Fruit fly (Drosophila melanogaster): Measurements from ENCODE around the gene nesd.

The nesd gene

DNA sequence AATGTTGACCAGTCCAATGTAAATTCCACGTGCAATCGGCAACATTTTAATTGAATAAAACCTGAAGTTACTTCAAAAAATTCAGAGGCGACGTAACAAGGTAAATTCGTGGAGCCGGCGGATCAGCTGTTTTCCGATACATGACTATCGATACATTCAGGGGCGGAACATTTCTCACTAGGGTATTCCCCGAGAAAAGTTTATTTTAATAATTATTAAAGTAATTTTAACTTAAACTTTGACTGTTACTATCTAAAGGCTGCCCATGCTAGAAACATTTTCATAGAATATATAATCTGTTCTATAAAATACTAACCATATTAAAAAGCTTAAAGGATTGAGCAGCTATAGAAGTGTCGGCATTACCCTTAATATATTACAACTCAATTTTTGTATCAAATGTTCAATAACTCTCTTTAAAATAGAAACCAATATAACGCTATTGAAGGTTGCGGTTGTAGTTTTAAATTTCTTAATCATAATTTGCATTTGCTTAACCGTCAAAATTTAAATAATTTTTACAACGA, 3.4 kb downstream of the nesd start, which contains the start of the genes mRpS18B and Kua:
Gene mRpS18B (minus strand): TSS at position 149 of the 527 bp plus-strand sequence.
Gene Kua (plus strand): TSS at position 477 of the 527 bp plus-strand sequence.
- TF ChIP-seq pan (optimal IDR thresholded peaks at IDR 0.05): no peak
- no peak for TF ChIP-seq Dll (optimal IDR thresholded peaks at IDR 0.05)
- TF ChIP-seq EcR (GFP tag; optimal IDR thresholded peaks at IDR 0.05): no peak
- TF ChIP-seq psq (optimal IDR thresholded peaks at IDR 0.05): no peak
- TF ChIP-seq CG8478 (optimal IDR thresholded peaks at IDR 0.05): no peak

DNA sequence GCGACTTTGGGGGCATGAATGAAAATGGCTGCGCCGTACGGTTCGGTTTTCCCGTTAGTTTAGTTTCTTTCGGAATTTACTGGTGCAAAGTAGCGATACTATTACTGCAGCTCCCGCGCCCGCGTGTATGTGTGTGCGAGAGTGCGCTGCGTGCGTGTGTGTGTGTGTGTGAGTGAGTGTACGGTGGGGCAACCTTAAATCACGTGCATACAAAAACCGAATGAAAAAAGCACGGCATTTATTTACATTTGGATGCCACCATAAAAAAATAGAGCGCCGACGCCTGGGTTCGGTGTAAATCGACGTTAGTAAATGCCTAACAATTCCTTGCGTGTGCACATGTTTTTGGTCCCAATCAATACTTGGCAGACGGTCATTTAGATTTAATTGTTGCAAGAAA, 4.0 kb downstream of the nesd start:
- TF ChIP-seq CG8478 (optimal IDR thresholded peaks at IDR 0.05) (no peak), pan (optimal IDR thresholded peaks at IDR 0.05) (no peak), Dll (optimal IDR thresholded peaks at IDR 0.05) (no peak), psq (optimal IDR thresholded peaks at IDR 0.05) (no peak), EcR (GFP tag; optimal IDR thresholded peaks at IDR 0.05) (no peak), usp (GFP tag; optimal IDR thresholded peaks at IDR 0.05) (no peak)

DNA sequence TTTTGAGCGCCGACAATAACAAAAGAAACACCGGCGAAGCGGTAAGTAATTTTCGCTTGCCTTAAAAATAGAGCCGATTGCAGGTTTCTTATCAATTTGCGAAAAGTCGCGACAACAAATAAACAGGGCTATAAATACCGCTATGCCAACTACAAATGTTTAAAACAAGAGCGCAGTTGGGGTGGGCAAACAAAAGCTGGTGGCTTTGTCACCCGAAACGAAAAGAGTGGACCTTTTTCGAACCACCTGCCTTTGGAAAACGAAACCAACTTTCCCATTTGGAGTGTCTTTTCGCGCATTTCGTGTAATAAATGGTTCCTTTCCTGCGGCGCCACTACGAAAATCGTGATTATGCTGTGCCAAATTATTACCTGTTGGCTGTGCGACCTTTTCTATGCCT, 4.4 kb downstream of the nesd start:
- TF ChIP-seq CG8478 (optimal IDR thresholded peaks at IDR 0.05): no peak
- TF ChIP-seq psq (optimal IDR thresholded peaks at IDR 0.05): no peak
- TF ChIP-seq usp (GFP tag; optimal IDR thresholded peaks at IDR 0.05): no peak
- TF ChIP-seq EcR (GFP tag; optimal IDR thresholded peaks at IDR 0.05): no peak
- no peak for TF ChIP-seq Dll (optimal IDR thresholded peaks at IDR 0.05)
- TF ChIP-seq pan (optimal IDR thresholded peaks at IDR 0.05): no peak

DNA sequence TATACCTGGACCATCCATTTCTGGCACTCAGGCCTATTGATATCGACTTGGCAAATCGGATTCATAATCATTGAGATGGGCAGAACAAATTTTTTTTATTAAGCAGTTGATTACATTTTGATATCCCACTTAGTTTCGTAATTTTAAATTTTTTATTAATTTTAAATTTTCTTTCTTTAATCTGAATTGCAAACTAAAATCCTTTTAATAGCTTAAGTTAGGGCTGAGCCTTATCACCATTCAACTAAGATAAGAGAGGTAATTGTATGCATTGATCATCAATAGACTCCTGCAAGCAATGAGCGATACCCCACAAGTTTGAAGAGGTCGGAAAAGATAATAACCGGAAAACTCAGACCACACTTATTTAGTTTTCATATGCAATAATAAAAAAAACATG, 10.3 kb downstream of the nesd start, which contains the start of gene CG13970:
Gene CG13970 (minus strand): TSS at position 101 of the 400 bp plus-strand sequence.
- TF ChIP-seq pan (optimal IDR thresholded peaks at IDR 0.05): no peak
- TF ChIP-seq CG8478 (optimal IDR thresholded peaks at IDR 0.05): no peak
- no peak for TF ChIP-seq Dll (optimal IDR thresholded peaks at IDR 0.05)
- no peak for TF ChIP-seq usp (GFP tag; optimal IDR thresholded peaks at IDR 0.05)
- TF ChIP-seq psq (optimal IDR thresholded peaks at IDR 0.05): no peak
- TF ChIP-seq EcR (GFP tag; optimal IDR thresholded peaks at IDR 0.05): no peak

DNA sequence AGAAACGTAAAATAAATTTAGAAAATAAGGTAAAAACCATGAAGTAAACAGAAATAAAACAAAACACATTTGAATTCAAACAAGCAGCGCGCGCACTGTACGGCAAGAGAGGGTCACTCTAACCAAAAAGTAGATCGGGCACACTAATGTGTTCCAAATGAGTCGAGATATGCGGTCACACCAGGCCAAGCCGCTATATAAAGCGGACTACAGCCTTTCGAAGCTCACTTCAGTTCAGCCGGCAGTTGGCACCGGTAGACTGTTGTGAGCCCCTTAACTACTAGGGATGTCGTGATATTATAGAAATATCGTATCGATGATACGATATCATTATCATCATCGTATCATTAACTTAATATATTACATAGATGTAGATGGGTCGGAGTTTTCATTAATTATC, 10.8 kb downstream of the nesd start:
- TF ChIP-seq CG8478 (optimal IDR thresholded peaks at IDR 0.05): no peak
- TF ChIP-seq usp (GFP tag; optimal IDR thresholded peaks at IDR 0.05): no peak
- no peak for TF ChIP-seq EcR (GFP tag; optimal IDR thresholded peaks at IDR 0.05)
- TF ChIP-seq Dll (optimal IDR thresholded peaks at IDR 0.05): no peak

DNA sequence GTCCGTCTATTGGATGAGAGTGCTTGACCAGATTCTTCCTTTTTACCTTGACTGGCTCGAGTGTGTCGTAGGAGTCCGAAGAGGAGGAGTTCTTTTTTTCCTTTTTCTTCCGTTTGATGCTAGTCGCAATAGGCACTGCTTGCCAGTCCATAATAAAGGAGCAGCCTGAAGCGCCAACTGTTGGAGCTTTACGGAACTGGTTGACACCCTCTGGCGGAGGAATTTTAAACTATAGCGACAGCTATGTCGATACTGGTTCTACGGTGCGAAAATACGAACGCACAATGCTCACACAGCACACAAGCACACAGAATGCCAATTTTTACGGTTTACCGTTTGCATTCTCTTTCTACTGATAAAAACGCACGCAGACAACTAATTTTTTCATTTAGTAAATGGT, 12.8 kb downstream of the nesd start:
- no peak for TF ChIP-seq EcR (GFP tag; optimal IDR thresholded peaks at IDR 0.05)
- TF ChIP-seq psq (optimal IDR thresholded peaks at IDR 0.05): no peak
- TF ChIP-seq usp (GFP tag; optimal IDR thresholded peaks at IDR 0.05): no peak
- TF ChIP-seq CG8478 (optimal IDR thresholded peaks at IDR 0.05): no peak
- TF ChIP-seq Dll (optimal IDR thresholded peaks at IDR 0.05): no peak

DNA sequence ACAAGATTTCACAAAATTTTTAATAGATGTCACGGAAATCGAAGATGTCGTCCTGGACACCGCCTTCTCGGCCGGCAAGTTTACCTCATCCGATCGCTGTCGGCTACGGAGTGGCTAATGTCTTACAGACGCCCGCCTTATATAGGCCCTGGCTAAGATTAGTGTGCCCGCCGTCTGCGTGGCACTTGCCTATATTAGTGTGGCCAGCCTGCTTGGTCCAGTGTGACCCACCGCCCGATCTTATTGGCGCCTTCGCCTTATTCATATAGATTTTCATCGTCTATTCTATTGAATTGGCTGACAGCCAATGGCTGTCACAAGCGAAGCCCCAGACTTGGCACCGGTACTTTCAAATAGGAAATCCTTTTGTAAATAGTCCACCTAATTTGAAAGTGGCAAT, 22.1 kb downstream of the nesd start:
- no peak for TF ChIP-seq usp (GFP tag; optimal IDR thresholded peaks at IDR 0.05)
- TF ChIP-seq pan (optimal IDR thresholded peaks at IDR 0.05): no peak
- TF ChIP-seq Dll (optimal IDR thresholded peaks at IDR 0.05): no peak
- TF ChIP-seq psq (optimal IDR thresholded peaks at IDR 0.05): no peak
- no peak for TF ChIP-seq EcR (GFP tag; optimal IDR thresholded peaks at IDR 0.05)

DNA sequence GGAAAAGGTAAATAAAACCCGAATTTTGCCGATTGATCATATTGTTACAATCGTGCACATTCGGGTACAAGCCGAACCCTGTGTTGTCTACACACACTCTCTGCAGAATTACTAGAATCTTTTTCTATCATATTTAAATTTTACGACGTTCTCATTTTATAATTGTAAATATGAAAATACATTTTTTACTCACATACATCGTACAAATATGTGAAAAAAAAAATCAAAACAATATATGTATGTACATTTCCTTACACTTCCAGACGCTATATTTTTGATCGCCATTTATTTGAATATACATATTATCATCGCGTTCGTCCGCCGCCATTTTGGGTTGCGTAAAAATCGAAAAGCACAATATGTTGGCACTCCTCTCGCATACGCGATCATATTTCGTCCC, 24.0 kb downstream of the nesd start:
- TF ChIP-seq psq (optimal IDR thresholded peaks at IDR 0.05) (no peak), Dll (optimal IDR thresholded peaks at IDR 0.05) (no peak), usp (GFP tag; optimal IDR thresholded peaks at IDR 0.05) (no peak), CG8478 (optimal IDR thresholded peaks at IDR 0.05) (no peak), pan (optimal IDR thresholded peaks at IDR 0.05) (no peak), EcR (GFP tag; optimal IDR thresholded peaks at IDR 0.05) (no peak)

DNA sequence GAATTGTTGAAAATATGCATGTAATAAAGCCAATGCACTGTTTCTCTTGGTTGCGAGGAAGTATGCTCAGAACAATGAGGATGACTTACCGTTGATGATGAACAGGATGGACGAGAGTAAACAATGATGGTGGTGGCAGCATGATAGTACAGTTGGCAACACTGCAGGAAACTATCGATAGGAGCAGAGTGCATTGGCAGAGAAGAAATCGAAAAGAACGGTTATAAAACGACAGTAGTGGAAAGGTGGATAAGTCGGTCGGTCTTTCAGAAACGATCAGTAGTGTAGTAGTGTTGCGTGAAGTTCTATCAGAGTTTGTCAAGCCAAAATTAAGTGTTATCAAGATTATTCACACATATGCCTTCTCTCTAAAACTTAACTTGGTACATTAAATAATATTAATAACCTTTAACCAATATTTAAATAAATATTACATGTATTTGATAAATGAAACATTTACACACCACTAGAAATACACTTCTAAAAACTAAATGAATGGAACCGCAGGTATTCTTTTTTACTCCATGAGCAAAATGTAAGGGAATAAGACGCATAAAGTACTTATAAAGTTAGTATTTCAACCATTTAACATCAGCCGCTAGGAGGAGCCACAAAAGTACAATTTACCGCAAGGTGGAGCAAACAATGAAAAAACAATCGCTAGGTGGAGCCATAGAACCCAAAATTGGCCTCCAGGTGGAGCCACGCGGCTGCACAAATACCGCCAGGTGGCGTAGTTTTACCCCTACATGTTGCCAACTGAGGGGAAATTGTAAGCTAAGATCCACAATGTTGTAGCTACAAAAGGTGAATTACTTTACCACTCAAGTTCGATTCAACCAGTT, 26.8 kb downstream of the nesd start:
- no peak for TF ChIP-seq usp (GFP tag; optimal IDR thresholded peaks at IDR 0.05)
- TF ChIP-seq CG8478 (optimal IDR thresholded peaks at IDR 0.05): no peak
- no peak for TF ChIP-seq EcR (GFP tag; optimal IDR thresholded peaks at IDR 0.05)
- no peak for TF ChIP-seq pan (optimal IDR thresholded peaks at IDR 0.05)
- TF ChIP-seq Dll (optimal IDR thresholded peaks at IDR 0.05): no peak
- TF ChIP-seq psq (optimal IDR thresholded peaks at IDR 0.05): no peak

DNA sequence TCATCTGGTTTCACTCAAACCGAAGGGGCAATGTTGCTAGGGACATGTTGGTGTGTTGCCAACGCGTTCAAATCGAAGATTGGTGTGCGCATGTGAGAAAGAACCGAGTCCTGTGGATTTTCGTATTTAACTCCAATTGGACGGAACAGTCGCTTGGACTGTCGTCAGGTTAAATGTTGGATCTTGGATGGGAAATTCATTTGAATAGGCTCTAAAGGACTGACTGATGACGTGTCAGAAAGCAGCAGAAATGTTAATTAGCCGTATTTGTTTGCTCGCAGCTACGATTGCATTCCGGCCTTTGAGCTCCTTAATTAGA, 27.4 kb downstream of the nesd start:
- TF ChIP-seq CG8478 (optimal IDR thresholded peaks at IDR 0.05): no peak
- TF ChIP-seq Dll (optimal IDR thresholded peaks at IDR 0.05): no peak
- no peak for TF ChIP-seq pan (optimal IDR thresholded peaks at IDR 0.05)
- TF ChIP-seq psq (optimal IDR thresholded peaks at IDR 0.05): no peak
- no peak for TF ChIP-seq usp (GFP tag; optimal IDR thresholded peaks at IDR 0.05)
- no peak for TF ChIP-seq EcR (GFP tag; optimal IDR thresholded peaks at IDR 0.05)

DNA sequence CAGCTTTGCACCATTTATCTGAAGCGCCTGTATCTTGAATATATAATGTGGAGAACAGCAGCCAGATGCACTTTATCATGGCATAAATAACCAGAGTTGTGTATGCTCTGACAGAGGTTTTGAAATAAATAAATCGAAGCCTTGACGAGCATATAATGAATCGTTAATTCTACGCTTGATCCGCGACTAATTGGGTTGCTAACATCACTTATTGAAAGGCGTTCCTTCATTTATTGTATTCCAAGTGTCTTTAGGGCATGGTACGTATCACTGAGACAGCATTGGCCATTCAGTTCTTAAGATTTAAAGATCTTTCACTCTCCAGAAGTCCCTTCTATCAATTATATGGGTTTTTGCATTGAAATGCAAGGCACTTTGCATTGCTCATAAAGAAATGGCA, 41.1 kb downstream of the nesd start, which contains the start of gene CG10651:
Gene CG10651 (minus strand): TSS at position 101 of the 400 bp plus-strand sequence.
- TF ChIP-seq usp (GFP tag; optimal IDR thresholded peaks at IDR 0.05): no peak
- no peak for TF ChIP-seq EcR (GFP tag; optimal IDR thresholded peaks at IDR 0.05)
- TF ChIP-seq Dll (optimal IDR thresholded peaks at IDR 0.05): no peak
- no peak for TF ChIP-seq psq (optimal IDR thresholded peaks at IDR 0.05)
- TF ChIP-seq CG8478 (optimal IDR thresholded peaks at IDR 0.05): no peak
- no peak for TF ChIP-seq pan (optimal IDR thresholded peaks at IDR 0.05)

Data from whole organism.